Fruit fly (Drosophila melanogaster) ovary, adult (tissue): ENCODE data around the gene Papst2.
A peak's percentile ranks its signal among the peaks of the same experiment; 100 is the strongest.

Source experiments
- CG17801 ChIP-seq: fragments of 200-800 bp; optimal IDR thresholded peaks from 2 replicates; lab custom pipeline; 2019; ENCODE audit warnings: missing biosample characterization, mild to moderate bottlenecking, missing genetic modification characterization, moderate library complexity; ENCODE audit not compliant: partially characterized antibody

The Papst2 gene

dm6 chr3L:17042297-17042921, at the start of gene Papst2, which contains the start of gene scaf6:
Papst2 (plus strand) TSS chr3L:17042797.
scaf6 (minus strand) TSS chr3L:17042574.
- TF ChIP-seq CG17801 (GFP tag; lab: Kevin White, UChicago): peak; percentile 38

- no peak for TF ChIP-seq CG17801 (GFP tag; lab: Kevin White, UChicago)
Measured at dm6 chr3L:16994805-16995204, 47.8 kb upstream of the Papst2 start.

- TF ChIP-seq CG17801 (GFP tag; lab: Kevin White, UChicago): peak; percentile 33
Measured at dm6 chr3L:17000289-17000688, 42.3 kb upstream of the Papst2 start.

- no peak for TF ChIP-seq CG17801 (GFP tag; lab: Kevin White, UChicago)
Measured at dm6 chr3L:17001055-17001454, 41.5 kb upstream of the Papst2 start.

dm6 chr3L:17002140-17002849, 40.3 kb upstream of the Papst2 start:
- no peak for TF ChIP-seq CG17801 (GFP tag; lab: Kevin White, UChicago)

- TF ChIP-seq CG17801 (GFP tag; lab: Kevin White, UChicago): peak; percentile 29
Measured at dm6 chr3L:17003251-17004171, 39.1 kb upstream of the Papst2 start.

- TF ChIP-seq CG17801 (GFP tag; lab: Kevin White, UChicago): no peak
Measured at dm6 chr3L:17004218-17004759, 38.3 kb upstream of the Papst2 start.

- no peak for TF ChIP-seq CG17801 (GFP tag; lab: Kevin White, UChicago)
Measured at dm6 chr3L:17004765-17005414, 37.7 kb upstream of the Papst2 start.

- no peak for TF ChIP-seq CG17801 (GFP tag; lab: Kevin White, UChicago)
Measured at dm6 chr3L:17005415-17005796, 37.2 kb upstream of the Papst2 start.

- no peak for TF ChIP-seq CG17801 (GFP tag; lab: Kevin White, UChicago)
Measured at dm6 chr3L:17006250-17006693, 36.3 kb upstream of the Papst2 start.

dm6 chr3L:17007041-17007471, 35.5 kb upstream of the Papst2 start:
- peak; percentile 15 for TF ChIP-seq CG17801 (GFP tag; lab: Kevin White, UChicago)

dm6 chr3L:17007496-17007895, 35.1 kb upstream of the Papst2 start:
- no peak for TF ChIP-seq CG17801 (GFP tag; lab: Kevin White, UChicago)

- no peak for TF ChIP-seq CG17801 (GFP tag; lab: Kevin White, UChicago)
Measured at dm6 chr3L:17007945-17008344, 34.7 kb upstream of the Papst2 start.

- TF ChIP-seq CG17801 (GFP tag; lab: Kevin White, UChicago): no peak
Measured at dm6 chr3L:17008911-17009364, 33.7 kb upstream of the Papst2 start.
